ENCODE assay signal across 1 fruit fly cellular context in the genomic region with DNA sequence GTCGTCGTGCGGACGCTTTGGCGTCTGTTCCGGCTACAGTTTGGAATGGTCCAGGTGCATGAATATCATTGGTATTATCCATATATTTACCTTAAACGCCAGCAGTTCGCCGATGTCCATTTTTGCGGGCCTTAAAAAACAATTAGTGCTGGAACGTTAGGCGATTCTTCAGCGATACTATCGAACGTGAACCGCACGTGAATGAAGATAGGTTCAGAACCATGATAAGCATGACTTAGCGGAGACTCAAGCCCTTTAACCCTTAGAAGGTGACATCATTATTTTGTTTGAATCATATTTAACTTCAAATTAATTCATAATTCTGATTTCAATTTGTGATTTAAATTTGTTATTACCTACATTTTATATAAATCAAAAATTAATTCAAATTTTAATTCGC.
TF ChIP-seq lines count a peak whose summit lies in the region.

TSS of gene CG11964 (minus strand) at position 155 of the 400 bp plus-strand sequence.

TF ChIP-seq in whole organism, embryonic, 481 proteins besides CTCF, POLR2A, EP300 and RAD21 (continued from another document):
- TF ChIP-seq fd64A (GFP tag; optimal IDR thresholded peaks at IDR 0.05; lab: Kevin White, UChicago), result no peak
- no peak for TF ChIP-seq sim (GFP tag; IDR thresholded peaks at IDR 0.05; lab: Robert Waterston, UW)
- TF ChIP-seq crc (GFP tag; optimal IDR thresholded peaks at IDR 0.05; lab: Kevin White, UChicago), result no peak
- TF ChIP-seq tgo (GFP tag; IDR thresholded peaks at IDR 0.05; lab: Robert Waterston, UW), result peak; percentile 80
- TF ChIP-seq CG12155 (GFP tag; optimal IDR thresholded peaks at IDR 0.05; lab: Kevin White, UChicago), result peak; percentile 62
- no peak for TF ChIP-seq CG10431 (GFP tag; optimal IDR thresholded peaks at IDR 0.05; lab: Kevin White, UChicago)
- TF ChIP-seq CG10147 (GFP tag; optimal IDR thresholded peaks at IDR 0.05; lab: Kevin White, UChicago), result peak; percentile 63
- no peak for TF ChIP-seq odd (GFP tag; optimal IDR thresholded peaks at IDR 0.05; lab: Kevin White, UChicago)
- peak; percentile 41 for TF ChIP-seq bigmax (GFP tag; optimal IDR thresholded peaks at IDR 0.05; lab: Kevin White, UChicago)
- no peak for TF ChIP-seq C15 (GFP tag; IDR thresholded peaks at IDR 0.05; lab: Robert Waterston, UW)
- TF ChIP-seq Aef1 (GFP tag; IDR thresholded peaks at IDR 0.05; lab: Robert Waterston, UW), result no peak
- TF ChIP-seq gt (GFP tag; IDR thresholded peaks at IDR 0.05; lab: Robert Waterston, UW), result no peak
- no peak for TF ChIP-seq HHEX (GFP tag; optimal IDR thresholded peaks at IDR 0.05; lab: Kevin White, UChicago)
- TF ChIP-seq CG10543 (GFP tag; optimal IDR thresholded peaks at IDR 0.05; lab: Kevin White, UChicago), result no peak
- peak; percentile 72 for TF ChIP-seq Ets97D (GFP tag; optimal IDR thresholded peaks at IDR 0.05; lab: Kevin White, UChicago)
- no peak for TF ChIP-seq seq (GFP tag; IDR thresholded peaks at IDR 0.05; lab: Robert Waterston, UW)
- no peak for TF ChIP-seq CG11696 (GFP tag; IDR thresholded peaks at IDR 0.05; lab: Robert Waterston, UW)
- peak; percentile 93 for TF ChIP-seq stwl (tag; optimal IDR thresholded peaks at IDR 0.05; lab: Kevin White, UChicago)
- TF ChIP-seq usp (GFP tag; optimal IDR thresholded peaks at IDR 0.05; lab: Kevin White, UChicago), result no peak
- no peak for TF ChIP-seq da (GFP tag; optimal IDR thresholded peaks at IDR 0.05; lab: Kevin White, UChicago)
- no peak for TF ChIP-seq disco-r (GFP tag; optimal IDR thresholded peaks at IDR 0.05; lab: Kevin White, UChicago)
- TF ChIP-seq CG6254 (GFP tag; optimal IDR thresholded peaks at IDR 0.05; lab: Kevin White, UChicago), result no peak
- no peak for TF ChIP-seq CG7556 (GFP tag; optimal IDR thresholded peaks at IDR 0.05; lab: Kevin White, UChicago)
- TF ChIP-seq CG6175 (GFP tag; IDR thresholded peaks at IDR 0.05; lab: Robert Waterston, UW), result no peak
- peak; percentile 55 for TF ChIP-seq CG7839 (tag; optimal IDR thresholded peaks at IDR 0.05; lab: Kevin White, UChicago)
- no peak for TF ChIP-seq crol (GFP tag; IDR thresholded peaks at IDR 0.05; lab: Robert Waterston, UW)
- peak; percentile 52 for TF ChIP-seq shn (GFP tag; optimal IDR thresholded peaks at IDR 0.05; lab: Kevin White, UChicago)
- peak; percentile 78 for TF ChIP-seq Lhr (GFP tag; optimal IDR thresholded peaks at IDR 0.05; lab: Kevin White, UChicago)
- peak; percentile 55 for TF ChIP-seq wdn (GFP tag; IDR thresholded peaks at IDR 0.05; lab: Robert Waterston, UW)
- no peak for TF ChIP-seq pfk (GFP tag; optimal IDR thresholded peaks at IDR 0.05; lab: Kevin White, UChicago)
- no peak for TF ChIP-seq ro (GFP tag; IDR thresholded peaks at IDR 0.05; lab: Robert Waterston, UW)
- TF ChIP-seq gsb-n (tag; optimal IDR thresholded peaks at IDR 0.05; lab: Kevin White, UChicago), result peak; percentile 44
- no peak; the same call in 1 of the 3 replicates for TF ChIP-seq CG11456 (GFP tag; IDR thresholded peaks at IDR 0.05; lab: Robert Waterston, UW)
- TF ChIP-seq dpn (GFP tag; optimal IDR thresholded peaks at IDR 0.05; lab: Kevin White, UChicago), result peak; percentile 75 to 76
- TF ChIP-seq Lpt (GFP tag; optimal IDR thresholded peaks at IDR 0.05; lab: Kevin White, UChicago), result no peak
- peak; percentile 43 for TF ChIP-seq sisA (GFP tag; IDR thresholded peaks at IDR 0.05; lab: Robert Waterston, UW)
- TF ChIP-seq kni (GFP tag; optimal IDR thresholded peaks at IDR 0.05; lab: Kevin White, UChicago), result no peak
- peak; percentile 78 for TF ChIP-seq Max (GFP tag; optimal IDR thresholded peaks at IDR 0.05; lab: Kevin White, UChicago)
- no peak for TF ChIP-seq CG17912 (GFP tag; optimal IDR thresholded peaks at IDR 0.05; lab: Kevin White, UChicago)
- TF ChIP-seq CG9609 (GFP tag; optimal IDR thresholded peaks at IDR 0.05; lab: Kevin White, UChicago), result peak; percentile 65
- TF ChIP-seq cg (GFP tag; optimal IDR thresholded peaks at IDR 0.05; lab: Kevin White, UChicago), result no peak
- peak; percentile 3 for TF ChIP-seq Nf-YB (GFP tag; optimal IDR thresholded peaks at IDR 0.05; lab: Kevin White, UChicago)
- peak; percentile 0 for TF ChIP-seq Six4 (GFP tag; optimal IDR thresholded peaks at IDR 0.05; lab: Kevin White, UChicago)
- TF ChIP-seq Drgx (GFP tag; IDR thresholded peaks at IDR 0.05; lab: Robert Waterston, UW), result no peak
- peak; percentile 17 for TF ChIP-seq CG5245 (GFP tag; optimal IDR thresholded peaks at IDR 0.05; lab: Kevin White, UChicago)
- TF ChIP-seq CG15479 (GFP tag; optimal IDR thresholded peaks at IDR 0.05; lab: Kevin White, UChicago), result no peak
- TF ChIP-seq Sox102F (GFP tag; optimal IDR thresholded peaks at IDR 0.05; lab: Kevin White, UChicago), result no peak
- TF ChIP-seq Sry-δ (GFP tag; optimal IDR thresholded peaks at IDR 0.05; lab: Kevin White, UChicago), result peak; percentile 99
TF ChIP-seq in whole organism, embryonic: peak in this region for 256.
